Fruit fly (Drosophila melanogaster) Kc167 (cell line): ENCODE measurements around the gene CG6216.

Experiments used
- Myc ChIP-seq: fragments of >200 bp; optimal IDR thresholded peaks from 2 replicates; lab custom pipeline; 2017; ENCODE audit warnings: missing external identifiers
- Sin3A ChIP-seq: fragments of >200 bp; optimal IDR thresholded peaks from 2 replicates; lab custom pipeline; 2018; ENCODE audit warnings: missing external identifiers
- h ChIP-seq: fragments of >200 bp; optimal IDR thresholded peaks from 3 replicates; lab custom pipeline; 2018; ENCODE audit warnings: missing external identifiers
- insv ChIP-seq: fragments of >200 bp; optimal IDR thresholded peaks from 3 replicates; lab custom pipeline; 2018; ENCODE audit warnings: missing external identifiers
- psq ChIP-seq: fragments of >200 bp; optimal IDR thresholded peaks from 2 replicates; lab custom pipeline; 2017; ENCODE audit warnings: missing external identifiers
- ttk ChIP-seq: sonication (Bioruptor generic); optimal IDR thresholded peaks from 2 replicates; lab custom pipeline; 2017; ENCODE audit warnings: missing external identifiers

Gene CG6216

DNA sequence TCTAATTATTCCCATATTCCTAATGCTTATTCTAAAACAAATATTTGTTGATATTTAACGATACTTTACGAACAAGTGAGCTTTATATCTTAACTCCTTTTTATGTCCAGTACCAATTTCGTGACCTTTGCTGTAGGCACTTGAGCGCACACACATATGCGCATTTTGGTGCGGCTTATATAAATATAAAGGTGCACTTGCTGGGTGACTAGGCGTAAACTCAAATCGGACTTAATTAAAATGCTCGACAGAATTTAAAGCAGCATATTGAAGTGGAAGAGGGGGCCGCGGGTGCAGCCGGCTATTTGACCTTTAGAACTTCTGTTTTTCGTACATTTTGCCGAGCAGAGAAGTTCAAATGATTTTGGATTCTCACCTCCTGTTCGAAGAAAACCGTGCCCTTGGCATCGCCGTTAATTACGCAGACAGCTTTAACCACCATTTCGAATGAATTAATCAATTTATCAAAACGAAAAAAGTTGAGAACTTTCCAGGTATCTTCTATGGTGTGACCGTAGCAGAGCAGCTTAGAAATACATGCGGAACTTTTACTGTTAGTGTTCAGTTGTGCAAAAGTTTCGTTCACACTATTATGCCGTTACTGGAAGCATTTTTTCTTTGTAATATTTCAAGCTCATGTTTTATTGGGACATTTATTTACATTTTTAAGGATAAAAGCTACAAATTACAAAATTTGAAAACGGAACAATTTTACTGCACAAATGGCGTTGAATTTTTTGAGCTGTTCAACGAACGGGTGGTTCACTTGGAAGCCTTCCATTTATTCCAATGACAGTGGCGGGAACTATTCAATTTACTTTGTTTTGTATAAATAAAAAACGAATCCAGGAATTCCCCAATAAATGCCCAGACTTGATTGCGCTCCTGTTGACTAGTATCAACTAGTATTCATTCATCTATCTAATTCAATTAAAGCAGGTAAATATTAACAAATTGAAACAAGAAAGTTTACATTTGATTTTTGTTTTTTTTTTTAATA, 37.1 kb downstream of the CG6216 start, which contains the start of gene Sod1:
Gene Sod1, minus strand, starts transcription at position 543 of the 1,000 bp plus-strand sequence.
- no peak for TF ChIP-seq Myc
- TF ChIP-seq insv (lab: Kevin White, UChicago): no peak
- TF ChIP-seq Sin3A: no peak
- TF ChIP-seq psq (lab: Kevin White, UChicago): no peak
- no peak for TF ChIP-seq h (lab: Kevin White, UChicago)
- TF ChIP-seq ttk (lab: Kevin White, UChicago): no peak

DNA sequence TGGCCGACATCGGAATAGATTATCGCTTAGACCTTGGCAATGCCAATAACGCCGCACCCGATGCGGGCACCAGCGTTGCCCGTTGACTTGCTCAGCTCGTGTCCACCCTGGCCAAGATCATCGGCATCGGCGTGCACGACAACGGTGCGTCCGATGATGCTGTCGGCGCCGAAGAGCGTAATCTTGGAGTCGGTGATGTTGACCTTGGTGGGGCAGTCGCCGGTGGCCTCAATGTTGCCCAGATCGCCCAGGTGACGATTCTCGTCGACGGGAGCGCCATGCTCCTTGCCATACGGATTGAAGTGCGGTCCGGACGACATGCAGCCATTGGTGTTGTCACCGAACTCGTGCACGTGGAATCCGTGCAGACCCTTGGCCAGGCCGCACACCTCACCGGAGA, 38.2 kb downstream of the CG6216 start:
- no peak for TF ChIP-seq h (lab: Kevin White, UChicago)
- no peak for TF ChIP-seq Sin3A
- no peak for TF ChIP-seq insv (lab: Kevin White, UChicago)
- TF ChIP-seq ttk (lab: Kevin White, UChicago): no peak
- TF ChIP-seq psq (lab: Kevin White, UChicago): no peak
- TF ChIP-seq Myc: no peak

DNA sequence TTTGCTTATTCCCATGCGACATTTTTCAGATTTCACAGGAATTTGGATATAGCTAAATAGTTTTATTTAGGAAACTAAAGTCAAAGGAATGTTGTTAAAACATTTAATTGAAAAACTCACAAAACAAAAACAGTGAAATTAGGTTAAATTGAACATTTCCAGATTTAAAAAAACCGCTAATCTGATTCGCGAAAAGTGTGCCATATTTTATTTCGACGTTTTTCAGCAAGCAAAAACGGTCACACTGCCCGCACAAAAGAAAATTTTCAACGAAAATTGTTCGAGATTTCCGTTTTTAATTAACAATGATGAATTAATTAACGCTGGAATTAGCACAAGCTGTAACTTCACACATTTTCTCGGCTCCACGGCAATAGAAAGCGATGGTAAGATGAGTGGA, 41.1 kb downstream of the CG6216 start, which contains the start of the genes CG34012 and emei:
Gene CG34012, minus strand, starts transcription at position 52 of the 400 bp plus-strand sequence.
Gene emei, plus strand, starts transcription at position 237 of the 400 bp plus-strand sequence.
- TF ChIP-seq Myc: no peak
- no peak for TF ChIP-seq insv (lab: Kevin White, UChicago)
- TF ChIP-seq h (lab: Kevin White, UChicago): no peak
- no peak for TF ChIP-seq psq (lab: Kevin White, UChicago)
- TF ChIP-seq ttk (lab: Kevin White, UChicago): no peak
- TF ChIP-seq Sin3A: no peak

DNA sequence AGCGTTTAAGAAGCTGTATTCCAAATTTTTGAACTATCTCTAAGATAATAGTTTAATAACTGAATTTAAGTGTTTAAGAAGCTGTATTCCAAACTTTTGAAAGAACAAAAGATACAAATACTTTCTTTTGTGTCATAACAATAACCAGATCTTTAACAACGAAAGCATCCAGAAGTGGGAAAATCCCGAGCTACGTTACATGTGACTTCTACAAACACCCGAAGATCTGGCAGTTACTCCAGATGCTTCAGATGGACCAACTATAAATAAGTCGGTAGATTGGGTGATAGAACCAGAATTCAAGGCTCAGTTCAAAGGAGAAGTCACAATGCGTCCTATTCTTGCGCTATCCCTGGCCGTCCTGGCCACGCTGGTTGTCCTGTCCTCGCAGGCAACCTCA, 42.6 kb downstream of the CG6216 start, which contains the start of gene CG12522:
Gene CG12522, plus strand, starts transcription at position 301 of the 400 bp plus-strand sequence.
- no peak for TF ChIP-seq Myc
- TF ChIP-seq h (lab: Kevin White, UChicago): no peak

DNA sequence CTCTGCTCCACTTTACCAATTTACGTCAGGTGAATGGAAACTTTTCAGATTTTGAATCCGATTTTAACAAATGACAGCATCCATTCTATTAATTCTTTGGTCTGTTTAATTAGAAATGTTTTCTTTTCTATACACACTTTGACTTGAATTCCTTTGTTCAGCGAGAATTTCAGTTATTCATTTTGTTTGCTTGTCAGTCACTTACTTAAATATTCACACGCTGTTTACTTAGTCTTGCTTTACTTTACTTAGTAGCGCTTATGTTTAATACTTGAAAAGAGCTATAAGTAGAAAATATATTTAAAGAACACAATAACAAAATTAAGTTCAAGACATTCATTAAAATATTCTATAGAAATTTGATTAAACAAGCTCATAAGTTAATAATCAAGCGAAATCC, 43.2 kb downstream of the CG6216 start, which contains the start of gene CG32073:
Gene CG32073, minus strand, starts transcription at position 151 of the 400 bp plus-strand sequence.
- TF ChIP-seq Myc (no peak), Sin3A (no peak), insv (lab: Kevin White, UChicago) (no peak), psq (lab: Kevin White, UChicago) (no peak), ttk (lab: Kevin White, UChicago) (no peak), h (lab: Kevin White, UChicago) (no peak)

DNA sequence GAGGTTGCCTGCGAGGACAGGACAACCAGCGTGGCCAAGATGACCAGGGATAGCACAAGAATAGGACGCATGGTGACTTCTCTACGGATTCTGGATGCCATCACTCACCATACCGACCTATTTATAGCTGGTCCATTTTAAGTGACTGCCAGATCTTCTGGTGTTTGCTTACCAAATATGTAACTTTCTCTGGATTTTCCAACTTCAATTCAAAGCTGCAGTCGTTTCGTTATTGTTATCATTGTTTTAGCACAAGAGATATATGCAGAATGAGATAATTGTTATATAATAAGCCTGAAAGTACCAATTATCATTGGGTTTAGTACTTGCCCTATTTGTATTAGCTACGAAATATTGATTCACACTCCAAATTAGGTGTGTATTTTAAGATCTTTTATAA, 46.8 kb downstream of the CG6216 start, which contains the start of gene CG32071:
Gene CG32071, minus strand, starts transcription at position 101 of the 400 bp plus-strand sequence.
- no peak for TF ChIP-seq Sin3A

DNA sequence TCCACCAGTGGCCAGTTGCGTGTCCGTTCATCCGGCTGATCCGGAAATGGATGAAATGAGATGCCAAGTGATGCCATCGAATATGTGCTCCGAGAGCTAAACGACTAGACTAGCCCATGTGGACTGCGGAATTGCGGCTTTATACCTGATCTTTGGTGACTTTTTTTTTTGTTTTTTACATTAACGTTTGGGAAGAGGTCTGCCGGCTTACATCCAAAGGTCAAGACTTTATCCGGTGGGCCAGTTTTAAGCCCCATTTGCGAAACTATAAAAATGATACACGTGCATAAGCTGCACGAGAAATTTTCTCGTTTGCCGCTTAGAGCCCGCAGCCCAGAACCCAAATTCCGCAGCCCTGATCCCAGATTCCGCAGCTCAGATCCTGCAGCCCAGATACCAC, 47.7 kb downstream of the CG6216 start, which contains the start of gene Elo68alpha:
Gene Elo68alpha, minus strand, starts transcription at position 101 of the 400 bp plus-strand sequence.
- TF ChIP-seq Myc (no peak), h (lab: Kevin White, UChicago) (no peak), psq (lab: Kevin White, UChicago) (no peak), ttk (lab: Kevin White, UChicago) (no peak), Sin3A (no peak), insv (lab: Kevin White, UChicago) (no peak)

DNA sequence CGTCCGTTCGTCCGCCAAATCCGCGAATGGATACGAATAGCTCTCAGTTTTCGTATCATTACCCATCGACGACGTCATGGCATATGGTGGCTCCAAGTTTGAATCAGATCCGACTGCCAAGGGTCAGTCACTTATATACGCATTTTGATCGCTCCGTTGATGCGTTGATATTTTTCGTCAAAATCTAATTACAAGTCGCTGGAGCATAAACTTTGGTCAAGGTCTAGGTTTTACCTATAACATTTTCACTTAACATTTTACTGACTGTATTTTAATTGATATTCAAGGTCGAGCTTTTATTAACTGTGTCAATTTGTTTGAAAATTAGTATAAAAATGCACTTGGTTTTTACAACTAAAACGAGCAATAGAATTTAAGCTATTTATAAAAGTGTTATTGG, 49.0 kb downstream of the CG6216 start, which contains the start of gene Elo68beta:
Gene Elo68beta, minus strand, starts transcription at position 101 of the 400 bp plus-strand sequence.
- TF ChIP-seq Sin3A (no peak), h (lab: Kevin White, UChicago) (no peak), ttk (lab: Kevin White, UChicago) (no peak), insv (lab: Kevin White, UChicago) (no peak), Myc (no peak), psq (lab: Kevin White, UChicago) (no peak)
